Worm (Caenorhabditis elegans) whole organism, L2 larva: ENCODE measurements around the gene ZK185.3.

ENCODE experiments used
- R02D3.7 ChIP-seq: fragments of 150-350 bp; optimal IDR thresholded peaks from 2 replicates; lab custom pipeline; 2014; ENCODE audit warnings: missing biosample characterization, missing genetic modification characterization
- alr-1 ChIP-seq: fragments of 150-350 bp; optimal IDR thresholded peaks from 2 replicates; lab custom pipeline; 2014; ENCODE audit warnings: missing biosample characterization, missing genetic modification characterization
- ama-1 ChIP-seq: fragments of 150-350 bp; optimal IDR thresholded peaks from 2 replicates; lab custom pipeline; 2018; ENCODE audit warnings: inconsistent platforms
- crh-2 ChIP-seq: sonication (generic microtip); optimal IDR thresholded peaks from 2 replicates; lab custom pipeline; 2017; ENCODE audit warnings: missing biosample characterization, missing genetic modification characterization
- egl-27 ChIP-seq: sonication (generic microtip); optimal IDR thresholded peaks from 3 replicates; lab custom pipeline; 2017; ENCODE audit warnings: missing biosample characterization, missing genetic modification reagents, missing genetic modification characterization
- lin-11 ChIP-seq: fragments of 150-350 bp; sonication (generic microtip); optimal IDR thresholded peaks from 2 replicates; lab custom pipeline; 2014; ENCODE audit warnings: missing biosample characterization, missing genetic modification characterization, inconsistent platforms, mixed read lengths
- mab-5 ChIP-seq: fragments of 150-350 bp; optimal IDR thresholded peaks from 2 replicates; lab custom pipeline; 2014; ENCODE audit warnings: missing biosample characterization, missing genetic modification characterization
- nhr-12 ChIP-seq: fragments of 150-350 bp; optimal IDR thresholded peaks from 2 replicates; lab custom pipeline; 2014; ENCODE audit warnings: missing biosample characterization, missing genetic modification characterization
- nhr-21 ChIP-seq: fragments of 150-350 bp; optimal IDR thresholded peaks from 2 replicates; lab custom pipeline; 2014; ENCODE audit warnings: missing biosample characterization, missing genetic modification characterization
- nhr-77 ChIP-seq: fragments of 150-350 bp; optimal IDR thresholded peaks from 2 replicates; lab custom pipeline; 2014; ENCODE audit warnings: missing biosample characterization, missing genetic modification characterization
- snpc-4 ChIP-seq: fragments of 150-350 bp; optimal IDR thresholded peaks from 2 replicates; lab custom pipeline; 2014; ENCODE audit warnings: missing biosample characterization, missing genetic modification characterization
- unc-62 ChIP-seq: fragments of 150-350 bp; optimal IDR thresholded peaks from 2 replicates; lab custom pipeline; 2014; ENCODE audit warnings: missing biosample characterization, missing genetic modification reagents, missing genetic modification characterization
- zag-1 ChIP-seq: fragments of 150-350 bp; optimal IDR thresholded peaks from 2 replicates; lab custom pipeline; 2014; ENCODE audit warnings: missing biosample characterization, missing genetic modification characterization

DNA sequence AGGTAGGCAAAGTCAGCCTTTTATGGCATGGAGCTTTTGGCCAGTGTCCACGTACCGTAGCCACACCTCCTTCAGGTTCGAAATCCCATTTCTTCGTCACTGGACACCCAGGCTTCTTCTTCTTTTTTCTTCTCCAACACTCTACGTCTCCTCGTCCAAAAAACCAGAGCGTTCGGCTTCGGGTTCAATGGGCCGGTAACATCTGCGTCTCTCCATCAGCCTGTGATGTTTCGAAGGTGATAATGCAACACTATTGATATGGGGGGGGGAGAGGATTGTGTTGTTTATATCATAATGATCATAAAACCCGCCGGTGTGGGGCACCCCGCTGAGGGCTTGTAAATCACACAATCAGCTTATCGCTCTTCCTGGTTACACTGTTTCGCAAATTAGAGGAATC, 5.3 kb downstream of the ZK185.3 start, which contains the start of gene ZK180.6:
- TF ChIP-seq crh-2 (tag; lab: Kevin White, UChicago) (no peak), nhr-12 (tag; lab: Kevin White, UChicago) (no peak), mab-5 (tag; lab: Kevin White, UChicago) (no peak), nhr-77 (no peak), unc-62 (no peak), zag-1 (no peak), ama-1 (no peak), R02D3.7 (tag; lab: Kevin White, UChicago) (no peak), nhr-21 (tag; lab: Kevin White, UChicago) (no peak), lin-11 (tag; lab: Kevin White, UChicago) (no peak), snpc-4 (no peak), egl-27 (tag; lab: Kevin White, UChicago) (no peak), alr-1 (tag; lab: Kevin White, UChicago) (no peak)
